Worm (Caenorhabditis elegans): ENCODE results near the gene kmo-2.
A peak's percentile ranks its signal among the peaks of the same experiment; 100 is the strongest.

kmo-2 gene

DNA sequence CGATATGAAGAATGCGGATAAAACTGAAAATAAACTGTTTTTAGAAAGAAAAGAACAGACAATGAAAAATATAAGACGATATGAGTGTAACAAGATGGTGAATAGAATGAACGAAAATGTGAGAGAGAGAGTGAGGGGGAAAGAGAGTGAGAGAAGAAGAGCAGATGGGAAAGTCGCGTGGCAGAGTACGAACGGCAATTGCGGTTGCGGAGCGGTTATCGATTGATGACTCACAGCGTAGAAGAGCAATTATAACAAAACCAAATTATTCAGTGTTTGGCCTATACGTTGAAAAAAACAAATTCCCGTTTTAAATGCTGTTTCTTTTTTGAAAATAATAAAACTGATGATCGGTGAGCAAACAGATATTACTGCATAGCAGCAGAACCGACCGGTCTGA lies 3.0 kb downstream of the kmo-2 start, which contains the start of gene pqn-53 (continued):
- peak; percentile 22 for TF ChIP-seq mes-2 (tag; optimal IDR thresholded peaks at IDR 0.05; ENCODE audit: poor library complexity, severe bottlenecking)
- TF ChIP-seq aha-1 (tag), result peak; percentile 93
- 0 out of 2 replicates have a peak, but pooled peaks have one; percentile 15 for TF ChIP-seq hmg-1.1 (GFP tag; IDR thresholded peaks at IDR 0.05)
- TF ChIP-seq madf-9 (GFP tag; conservative IDR thresholded peaks at IDR 0.05), result no peak
- no peak for TF ChIP-seq ceh-44 (GFP tag; IDR thresholded peaks at IDR 0.05)
- TF ChIP-seq zag-1 (tag; optimal IDR thresholded peaks at IDR 0.05), result no peak
- no peak for TF ChIP-seq lin-39 (tag; optimal IDR thresholded peaks at IDR 0.05)
- no peak for TF ChIP-seq mep-1 (tag; optimal IDR thresholded peaks at IDR 0.05)
- no peak for TF ChIP-seq mxl-2 (GFP tag; conservative IDR thresholded peaks at IDR 0.05)
- TF ChIP-seq ces-1 (GFP tag; optimal IDR thresholded peaks at IDR 0.05), result no peak
- no peak for TF ChIP-seq lin-29 (GFP tag; IDR thresholded peaks at IDR 0.05)
- no peak for TF ChIP-seq Y5F2A.4 (GFP tag; optimal IDR thresholded peaks at IDR 0.05)
- no peak for TF ChIP-seq unc-130 (GFP tag; optimal IDR thresholded peaks at IDR 0.05)
- TF ChIP-seq unc-62 (GFP tag; optimal IDR thresholded peaks at IDR 0.05 in 1 of 2), result no peak
- no peak for TF ChIP-seq unc-62 (tag; optimal IDR thresholded peaks at IDR 0.05)
- TF ChIP-seq lir-3 (tag; optimal IDR thresholded peaks at IDR 0.05), result no peak
- TF ChIP-seq zip-11 (GFP tag; IDR thresholded peaks at IDR 0.05), result no peak
- no peak for TF ChIP-seq jun-1 (tag; optimal IDR thresholded peaks at IDR 0.05)
- TF ChIP-seq dmd-6 (GFP tag; IDR thresholded peaks at IDR 0.05), result 0 out of 2 replicates have a peak, but pooled peaks have one; percentile 8
- no peak for TF ChIP-seq egl-27 (tag; optimal IDR thresholded peaks at IDR 0.05)
- peak; percentile 22 for TF ChIP-seq nhr-111 (GFP tag; optimal IDR thresholded peaks at IDR 0.05)
- TF ChIP-seq daf-8 (GFP tag; IDR thresholded peaks at IDR 0.05), result no peak
- TF ChIP-seq ceh-82 (tag; optimal IDR thresholded peaks at IDR 0.05), result no peak
- peak; percentile 41 for TF ChIP-seq hlh-30 (tag; optimal IDR thresholded peaks at IDR 0.05; ENCODE audit: insufficient read depth)
- no peak for TF ChIP-seq F26F4.8 (GFP tag; conservative IDR thresholded peaks at IDR 0.05)
- TF ChIP-seq ztf-7 (tag; optimal IDR thresholded peaks at IDR 0.05), result no peak
- TF ChIP-seq nhr-237 (tag; optimal IDR thresholded peaks at IDR 0.05), result no peak
- peak in 1 of 2 experiments; percentile 59 for TF ChIP-seq mdl-1 (tag; optimal IDR thresholded peaks at IDR 0.05)
- peak; percentile 28 for TF ChIP-seq hlh-11 (tag; optimal IDR thresholded peaks at IDR 0.05)
- TF ChIP-seq fkh-10 (GFP tag; optimal IDR thresholded peaks at IDR 0.05), result no peak
- no peak for TF ChIP-seq daf-19 (GFP tag; conservative IDR thresholded peaks at IDR 0.05)
- TF ChIP-seq arid-1 (GFP tag; conservative IDR thresholded peaks at IDR 0.05), result 0 out of 2 replicates have a peak, but pooled peaks have one; percentile 11
- peak; percentile 26 for TF ChIP-seq mxl-3 (GFP tag; optimal IDR thresholded peaks at IDR 0.05)

DNA sequence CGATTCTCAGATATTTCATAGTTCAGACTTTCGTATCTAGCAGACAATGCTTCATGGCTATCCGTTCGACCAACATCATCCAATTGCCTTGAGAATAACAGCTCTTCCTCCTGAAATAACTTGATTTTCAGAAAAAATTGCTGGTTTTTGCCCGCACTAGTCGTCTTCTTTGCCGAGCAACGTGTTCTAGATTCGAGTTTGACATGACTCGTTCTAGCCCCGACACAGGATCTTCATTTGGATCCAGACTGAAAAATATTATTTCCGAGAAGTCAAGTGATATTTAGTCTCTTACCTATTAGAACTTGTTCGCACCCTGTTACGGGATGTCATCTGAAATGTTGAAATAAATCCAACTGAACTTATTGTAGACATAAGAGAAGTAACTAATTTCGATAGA lies 5.3 kb downstream of the kmo-2 start, which contains the start of gene clh-6:
TSS of gene clh-6 (minus strand) at position 333 of the 400 bp plus-strand sequence.
- no peak for TF ChIP-seq Y75B8A.6 (GFP tag; IDR thresholded peaks at IDR 0.05)
- TF ChIP-seq nhr-11 (tag; optimal IDR thresholded peaks at IDR 0.05), result no peak
- TF ChIP-seq egl-27 (tag; optimal IDR thresholded peaks at IDR 0.05), result no peak
- TF ChIP-seq cey-2 (tag; optimal IDR thresholded peaks at IDR 0.05; ENCODE audit: borderline replicate concordance, insufficient read depth), result no peak
- no peak for TF ChIP-seq nhr-28 (tag; optimal IDR thresholded peaks at IDR 0.05)
- 0 out of 2 replicates have a peak, but pooled peaks have one; percentile 34 for TF ChIP-seq egl-43 (GFP tag; IDR thresholded peaks at IDR 0.05)
- TF ChIP-seq ztf-11 (tag; optimal IDR thresholded peaks at IDR 0.05), result no peak
- peak; percentile 24 for TF ChIP-seq dve-1 (tag; optimal IDR thresholded peaks at IDR 0.05; ENCODE audit: insufficient read depth)
- peak; percentile 71 for TF ChIP-seq ama-1 (optimal IDR thresholded peaks at IDR 0.05)
- no peak for TF ChIP-seq Y105C5A.15 (GFP tag; IDR thresholded peaks at IDR 0.05)
- no peak for TF ChIP-seq pqm-1 (tag; optimal IDR thresholded peaks at IDR 0.05)
- TF ChIP-seq zip-11 (GFP tag; IDR thresholded peaks at IDR 0.05), result no peak
- TF ChIP-seq lin-39 (tag; optimal IDR thresholded peaks at IDR 0.05), result no peak
- no peak for TF ChIP-seq ceh-44 (GFP tag; IDR thresholded peaks at IDR 0.05)
- TF ChIP-seq mdt-29 (GFP tag; IDR thresholded peaks at IDR 0.05), result no peak
- TF ChIP-seq dmd-8 (GFP tag; IDR thresholded peaks at IDR 0.05), result no peak
- no peak for TF ChIP-seq nhr-111 (GFP tag; optimal IDR thresholded peaks at IDR 0.05)
- TF ChIP-seq fkh-10 (GFP tag; optimal IDR thresholded peaks at IDR 0.05), result no peak
- TF ChIP-seq unc-39 (tag; optimal IDR thresholded peaks at IDR 0.05), result no peak
- peak; percentile 44 for TF ChIP-seq lin-38 (GFP tag; IDR thresholded peaks at IDR 0.05)
- no peak for TF ChIP-seq php-3 (GFP tag; IDR thresholded peaks at IDR 0.05)
- no peak for TF ChIP-seq ctbp-1 (GFP tag; IDR thresholded peaks at IDR 0.05)
- no peak for TF ChIP-seq daf-16 (GFP tag; optimal IDR thresholded peaks at IDR 0.05)
- TF ChIP-seq daf-16 (tag; optimal IDR thresholded peaks at IDR 0.05), result peak; percentile 27
- no peak for TF ChIP-seq jun-1 (tag; optimal IDR thresholded peaks at IDR 0.05)
- no peak for TF ChIP-seq skn-1 (tag; optimal IDR thresholded peaks at IDR 0.05)
